Fruit fly (Drosophila melanogaster): ENCODE results near the gene OXA1L.

DNA sequence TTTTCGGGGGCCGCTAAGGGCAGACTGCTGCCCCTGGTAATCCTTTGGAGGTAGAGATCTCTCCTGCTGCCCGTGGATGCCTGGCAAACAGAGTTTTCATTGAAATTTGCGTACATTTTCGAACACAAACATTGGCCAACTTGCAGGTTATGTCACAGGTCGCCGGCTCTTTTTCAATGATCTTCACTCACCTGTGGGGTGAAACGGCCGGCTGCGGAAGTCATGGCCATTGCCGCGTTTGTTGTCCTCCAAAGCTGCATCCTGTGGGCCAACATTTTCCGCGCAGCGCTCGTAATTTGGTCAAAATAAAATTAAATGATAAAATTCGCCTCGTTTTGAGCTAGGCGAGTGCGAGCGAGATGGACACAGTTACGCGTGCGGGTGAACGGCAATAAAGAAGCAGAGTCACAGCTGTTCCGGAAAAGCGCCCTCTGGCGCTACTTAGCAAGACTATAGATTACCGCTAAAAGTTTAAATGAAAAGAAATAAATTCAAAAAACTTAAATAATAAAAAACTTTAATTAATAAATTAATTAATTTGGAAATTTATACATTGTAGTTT lies 479 bp downstream of the OXA1L start:
- TF ChIP-seq tup (GFP tag; optimal IDR thresholded peaks at IDR 0.05) (no peak), H2.0 (GFP tag; IDR thresholded peaks at IDR 0.05) (no peak; the same call in 1 of the 2 replicates), CG12659 (GFP tag; optimal IDR thresholded peaks at IDR 0.05) (no peak), Sry-β (GFP tag; optimal IDR thresholded peaks at IDR 0.05) (no peak)
